Fruit fly (Drosophila melanogaster) Kc167 (cell line): ENCODE results near the gene CG6770.

Experiments
- Myc ChIP-seq: fragments of >200 bp; optimal IDR thresholded peaks from 2 replicates; lab custom pipeline; 2017; ENCODE audit warnings: missing external identifiers
- Sin3A ChIP-seq: fragments of >200 bp; optimal IDR thresholded peaks from 2 replicates; lab custom pipeline; 2018; ENCODE audit warnings: missing external identifiers
- insv ChIP-seq: fragments of >200 bp; optimal IDR thresholded peaks from 3 replicates; lab custom pipeline; 2018; ENCODE audit warnings: missing external identifiers
- psq ChIP-seq: fragments of >200 bp; optimal IDR thresholded peaks from 2 replicates; lab custom pipeline; 2017; ENCODE audit warnings: missing external identifiers
- ttk ChIP-seq: sonication (Bioruptor generic); optimal IDR thresholded peaks from 2 replicates; lab custom pipeline; 2017; ENCODE audit warnings: missing external identifiers

DNA sequence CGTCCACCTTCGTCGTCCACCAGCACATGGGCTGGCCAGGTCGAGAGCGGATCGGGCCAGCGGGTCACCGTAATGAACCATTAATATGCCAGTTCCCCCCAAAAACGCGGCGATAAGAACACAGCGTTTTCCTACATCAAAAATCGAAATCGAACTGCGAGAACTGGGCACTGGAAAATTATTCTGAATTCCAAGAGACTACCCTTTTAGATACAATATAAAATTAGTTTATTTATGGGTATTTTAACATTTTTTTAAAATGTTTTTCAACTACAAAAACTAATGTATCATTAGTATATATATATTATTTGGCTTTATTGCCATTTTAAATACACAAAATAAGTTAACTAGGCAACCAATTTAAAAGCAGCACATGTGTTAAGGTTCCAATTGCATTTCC is 32.8 kb upstream of the CG6770 start:
- no peak for TF ChIP-seq Sin3A (lab: Kevin White, UChicago)
- TF ChIP-seq ttk (lab: Kevin White, UChicago) = no peak
- no peak for TF ChIP-seq insv (lab: Kevin White, UChicago)
- no peak for TF ChIP-seq Myc (lab: Kevin White, UChicago)
- TF ChIP-seq psq (lab: Kevin White, UChicago) = no peak
